Worm (Caenorhabditis elegans): ENCODE results near the gene F46B6.4.

- TF ChIP-seq nhr-11 (tag; optimal IDR thresholded peaks at IDR 0.05) = no peak
- TF ChIP-seq nhr-77 (tag; optimal IDR thresholded peaks at IDR 0.05) = no peak
- no peak for TF ChIP-seq unc-62 (GFP tag; optimal IDR thresholded peaks at IDR 0.05 in 1 of 2)
- TF ChIP-seq unc-62 (tag; optimal IDR thresholded peaks at IDR 0.05) = no peak
- no peak for TF ChIP-seq unc-39 (tag; optimal IDR thresholded peaks at IDR 0.05)
Measured at ce11 chrV:9779418-9779817, at the start of gene F46B6.4.
